Worm (Caenorhabditis elegans) whole organism, L1 larva: Measurements from ENCODE around the gene abhd-5.1.

ENCODE experiments used
- ces-1 ChIP-seq: fragments of 150-350 bp; optimal IDR thresholded peaks from 2 replicates; lab custom pipeline; 2014; ENCODE audit warnings: missing biosample characterization, missing genetic modification reagents, missing genetic modification characterization
- egl-27 ChIP-seq, 2 experiments: fragments of 150-350 bp in 1 of 2; sonication (generic microtip); optimal IDR thresholded peaks; 3 replicates each; lab custom pipeline; 2017 to 2018; ENCODE audit warnings: missing biosample characterization in 2 of 2, missing genetic modification characterization in 2 of 2, missing genetic modification reagents in 2 of 2
- lin-14 ChIP-seq: fragments of 200-800 bp; sonication (Bioruptor generic); optimal IDR thresholded peaks from 2 replicates; lab custom pipeline; 2018; ENCODE audit warnings: mild to moderate bottlenecking, missing genetic modification characterization, moderate library complexity, missing compliant biosample characterization
- ztf-4 ChIP-seq: fragments of 150-350 bp; optimal IDR thresholded peaks from 2 replicates; lab custom pipeline; 2014; ENCODE audit warnings: missing biosample characterization, missing genetic modification characterization

DNA sequence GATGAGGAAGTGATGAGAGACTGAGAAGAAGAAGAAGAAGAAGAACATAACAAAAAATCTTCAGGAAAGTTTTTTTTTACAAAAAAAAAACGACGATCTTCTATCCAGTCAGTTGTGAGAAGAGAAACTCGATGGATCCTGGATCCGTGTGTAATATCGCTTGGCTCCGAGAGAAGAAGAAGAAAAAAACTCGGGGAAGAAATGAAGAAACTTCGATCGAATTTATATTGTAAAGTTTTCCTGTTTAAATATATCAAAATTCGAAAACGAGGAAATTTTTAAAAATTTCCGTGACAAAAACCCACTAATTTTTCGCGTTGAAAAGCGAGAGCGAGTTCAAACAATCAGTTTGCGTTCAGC lies 24.1 kb upstream of the abhd-5.1 start, which contains the start of gene adss-1:
- TF ChIP-seq ces-1 (GFP tag; lab: Kevin White, UChicago) (no peak), egl-27 (tag; optimal IDR thresholded peaks at IDR 0.05; lab: Kevin White, UChicago) (no peak), lin-14 (GFP tag; lab: Kevin White, UChicago) (no peak), ztf-4 (no peak)
